Fruit fly (Drosophila melanogaster) whole organism, embryonic: Measurements from ENCODE around the gene Ras85D.

Source experiments
- BEAF-32 ChIP-seq: fragments of 200-800 bp; sonication (Bioruptor generic); optimal IDR thresholded peaks from 3 replicates; lab custom pipeline; 2017; ENCODE audit warnings: missing biosample characterization, missing genetic modification characterization, mild to moderate bottlenecking, moderate library complexity, missing genetic modification reagents
- CG10267 ChIP-seq: fragments of 200-800 bp; sonication (Bioruptor generic); optimal IDR thresholded peaks from 2 replicates; lab custom pipeline; 2018; ENCODE audit warnings: missing biosample characterization, mild to moderate bottlenecking, missing genetic modification characterization, moderate library complexity
- CG10979 ChIP-seq: fragments of 200-800 bp; sonication (Bioruptor generic); optimal IDR thresholded peaks from 2 replicates; lab custom pipeline; 2018; ENCODE audit warnings: missing biosample characterization, mild to moderate bottlenecking, missing genetic modification characterization, moderate library complexity
- CG13894 ChIP-seq: fragments of 200-800 bp; sonication (Bioruptor generic); optimal IDR thresholded peaks from 3 replicates; lab custom pipeline; 2018; ENCODE audit warnings: missing biosample characterization, mild to moderate bottlenecking, missing genetic modification characterization, moderate library complexity
- CG1602 ChIP-seq: fragments of 200-800 bp; sonication (Bioruptor generic); optimal IDR thresholded peaks from 3 replicates; lab custom pipeline; 2016; ENCODE audit warnings: missing biosample characterization, missing genetic modification characterization
- CG17361 ChIP-seq: fragments of 200-800 bp; sonication (Bioruptor generic); IDR thresholded peaks from 3 replicates; pipeline ENCODE4 v1.3.6; 2022; ENCODE audit warnings: missing biosample characterization, missing genetic modification characterization
- CG18764 ChIP-seq: fragments of 200-800 bp; sonication (Bioruptor generic); optimal IDR thresholded peaks from 3 replicates; lab custom pipeline; 2016; ENCODE audit warnings: missing biosample characterization, missing genetic modification characterization
- CG2116 ChIP-seq: fragments of 200-800 bp; sonication (Bioruptor generic); optimal IDR thresholded peaks from 3 replicates; lab custom pipeline; 2018; ENCODE audit warnings: missing biosample characterization, mild to moderate bottlenecking, missing genetic modification characterization
- CG2678 ChIP-seq: fragments of 200-800 bp; sonication (Bioruptor generic); optimal IDR thresholded peaks from 3 replicates; lab custom pipeline; 2019; ENCODE audit warnings: missing biosample characterization, mild to moderate bottlenecking, missing genetic modification characterization, moderate library complexity
- CG32772 ChIP-seq: fragments of 200-800 bp; sonication (Bioruptor generic); IDR thresholded peaks from 2 replicates; pipeline ENCODE4 v1.3.6; 2022; ENCODE audit warnings: missing biosample characterization, missing genetic modification characterization
- CG3838 ChIP-seq: fragments of 200-800 bp; sonication (Bioruptor generic); optimal IDR thresholded peaks from 3 replicates; lab custom pipeline; 2016; ENCODE audit warnings: missing biosample characterization, missing genetic modification characterization
- CG6791 ChIP-seq: fragments of 200-800 bp; sonication (Bioruptor generic); IDR thresholded peaks from 3 replicates; pipeline ENCODE4 v1.3.6; 2022; ENCODE audit warnings: missing biosample characterization, missing genetic modification characterization; ENCODE audit not compliant: partially characterized antibody
- CG6813 ChIP-seq: fragments of 200-800 bp; sonication (Bioruptor generic); optimal IDR thresholded peaks from 2 replicates; lab custom pipeline; 2017; ENCODE audit warnings: missing biosample characterization, missing genetic modification characterization, mild to moderate bottlenecking, moderate library complexity, missing genetic modification reagents
- CG7839 ChIP-seq: fragments of 200-800 bp; sonication (Bioruptor generic); optimal IDR thresholded peaks from 3 replicates; lab custom pipeline; 2018; ENCODE audit warnings: missing biosample characterization, mild to moderate bottlenecking, missing genetic modification characterization, moderate library complexity
- CG8924 ChIP-seq: fragments of 200-800 bp; optimal IDR thresholded peaks from 3 replicates; lab custom pipeline; 2019; ENCODE audit warnings: missing biosample characterization, mild to moderate bottlenecking, missing genetic modification characterization, moderate library complexity
- CG9437 ChIP-seq: fragments of 200-800 bp; sonication (Bioruptor generic); optimal IDR thresholded peaks from 2 replicates; lab custom pipeline; 2018; ENCODE audit warnings: missing biosample characterization, mild to moderate bottlenecking, missing genetic modification characterization
- CG9727 ChIP-seq: fragments of 200-800 bp; sonication (Bioruptor generic); optimal IDR thresholded peaks from 3 replicates; lab custom pipeline; 2017; ENCODE audit warnings: missing biosample characterization, mild to moderate bottlenecking, missing genetic modification characterization
- D19A ChIP-seq: fragments of 200-800 bp; optimal IDR thresholded peaks from 3 replicates; lab custom pipeline; 2019; ENCODE audit warnings: missing biosample characterization, mild to moderate bottlenecking, missing genetic modification characterization, moderate library complexity
- Drgx ChIP-seq: fragments of 200-800 bp; sonication (Bioruptor generic); IDR thresholded peaks from 2 replicates; pipeline ENCODE4 v1.3.6; 2022; ENCODE audit warnings: missing biosample characterization, missing genetic modification characterization
- E2f1 ChIP-seq: fragments of 200-800 bp; sonication (Bioruptor generic); IDR thresholded peaks from 2 replicates; pipeline ENCODE4 v1.3.6; 2022; ENCODE audit warnings: missing biosample characterization, missing genetic modification characterization
- Ets97D ChIP-seq: fragments of 200-800 bp; sonication (Bioruptor generic); optimal IDR thresholded peaks from 3 replicates; lab custom pipeline; 2016; ENCODE audit warnings: missing biosample characterization, missing genetic modification characterization
- H15 ChIP-seq: fragments of 200-800 bp; sonication (Bioruptor generic); IDR thresholded peaks from 3 replicates; pipeline ENCODE4 v1.3.6; 2022; ENCODE audit warnings: missing biosample characterization, missing genetic modification characterization
- HmgD ChIP-seq: fragments of 200-800 bp; sonication (Bioruptor generic); optimal IDR thresholded peaks from 3 replicates; lab custom pipeline; 2016; ENCODE audit warnings: missing biosample characterization, missing genetic modification characterization
- MBD-R2 ChIP-seq: fragments of 200-800 bp; sonication (Bioruptor generic); IDR thresholded peaks from 2 replicates; pipeline ENCODE4 v1.3.6; 2022; ENCODE audit warnings: missing biosample characterization, missing genetic modification characterization
- Neu2 ChIP-seq: fragments of 200-800 bp; sonication (Bioruptor generic); optimal IDR thresholded peaks from 3 replicates; lab custom pipeline; 2016; ENCODE audit warnings: missing biosample characterization, missing genetic modification characterization, borderline replicate concordance
- Nf-YA ChIP-seq: fragments of 200-800 bp; sonication (Bioruptor generic); IDR thresholded peaks from 2 replicates; pipeline ENCODE4 v1.3.6; 2022; ENCODE audit warnings: missing biosample characterization, missing genetic modification characterization
- Nf-YC ChIP-seq: fragments of 200-800 bp; optimal IDR thresholded peaks from 3 replicates; lab custom pipeline; 2019; ENCODE audit warnings: missing biosample characterization, mild to moderate bottlenecking, missing genetic modification characterization, moderate library complexity
- Oaz ChIP-seq: fragments of 200-800 bp; sonication (Bioruptor generic); IDR thresholded peaks from 2 replicates; pipeline ENCODE4 v1.3.6; 2022; ENCODE audit warnings: missing biosample characterization, missing genetic modification characterization
- Poxn ChIP-seq: fragments of 200-800 bp; sonication (Bioruptor generic); IDR thresholded peaks from 2 replicates; pipeline ENCODE4 v1.3.6; 2022; ENCODE audit warnings: missing biosample characterization, missing genetic modification characterization
- Sry-δ ChIP-seq: fragments of 200-800 bp; sonication (Bioruptor generic); optimal IDR thresholded peaks from 2 replicates; lab custom pipeline; 2016; ENCODE audit warnings: missing biosample characterization, missing genetic modification characterization
- Ssrp ChIP-seq: fragments of 200-800 bp; sonication (Bioruptor generic); optimal IDR thresholded peaks from 2 replicates; lab custom pipeline; 2018; ENCODE audit warnings: missing biosample characterization, mild to moderate bottlenecking, missing genetic modification characterization, moderate library complexity
- Tbp ChIP-seq: fragments of >200 bp; optimal IDR thresholded peaks from 2 replicates; lab custom pipeline; 2018; ENCODE audit warnings: missing biosample characterization, missing genetic modification characterization
- ash1 ChIP-seq: fragments of 200-800 bp; sonication (Bioruptor generic); optimal IDR thresholded peaks from 2 replicates; lab custom pipeline; 2018; ENCODE audit warnings: missing biosample characterization, mild to moderate bottlenecking, missing genetic modification characterization
- bigmax ChIP-seq: fragments of 200-800 bp; sonication (Bioruptor generic); optimal IDR thresholded peaks from 2 replicates; lab custom pipeline; 2018; ENCODE audit warnings: missing biosample characterization, mild to moderate bottlenecking, missing genetic modification characterization
- cas ChIP-seq: fragments of 200-800 bp; sonication (Bioruptor generic); IDR thresholded peaks from 2 replicates; pipeline ENCODE4 v1.3.6; 2022; ENCODE audit warnings: missing biosample characterization, missing genetic modification characterization
- ci ChIP-seq: fragments of 200-800 bp; sonication (Bioruptor generic); IDR thresholded peaks from 3 replicates; pipeline ENCODE4 v1.3.6; 2022; ENCODE audit warnings: missing biosample characterization, missing genetic modification characterization
- croc ChIP-seq: fragments of 200-800 bp; sonication (Bioruptor generic); conservative IDR thresholded peaks from 3 replicates; pipeline ENCODE4 v1.3.6; 2022; ENCODE audit warnings: missing biosample characterization, missing genetic modification characterization
- fd3F ChIP-seq: fragments of 200-800 bp; sonication (Bioruptor generic); optimal IDR thresholded peaks from 2 replicates; lab custom pipeline; 2018; ENCODE audit warnings: missing biosample characterization, mild to moderate bottlenecking, missing genetic modification characterization, moderate library complexity
- gcm2 ChIP-seq: fragments of 200-800 bp; sonication (Bioruptor generic); optimal IDR thresholded peaks from 2 replicates; lab custom pipeline; 2016; ENCODE audit warnings: missing biosample characterization, missing genetic modification characterization
- gfzf ChIP-seq: fragments of 200-800 bp; sonication (Bioruptor generic); optimal IDR thresholded peaks from 2 replicates; lab custom pipeline; 2016; ENCODE audit warnings: missing biosample characterization, mild to moderate bottlenecking, missing genetic modification characterization, moderate library complexity
- kay ChIP-seq: fragments of 200-800 bp; sonication (Bioruptor generic); optimal IDR thresholded peaks from 2 replicates; lab custom pipeline; 2016; ENCODE audit warnings: missing biosample characterization, missing genetic modification characterization
- knrl ChIP-seq: fragments of 200-800 bp; sonication (Bioruptor generic); IDR thresholded peaks from 3 replicates; pipeline ENCODE4 v1.3.6; 2022; ENCODE audit warnings: missing biosample characterization, missing genetic modification characterization; ENCODE audit not compliant: partially characterized antibody
- lola ChIP-seq, 3 experiments: fragments of >200 bp in 2 of 3; fragments of 200-800 bp in 1 of 3; sonication (Bioruptor generic) in 1 of 3; optimal IDR thresholded peaks; 2 replicates each; lab custom pipeline; 2017 to 2019; ENCODE audit warnings: missing biosample characterization in 3 of 3, missing genetic modification characterization in 3 of 3, mild to moderate bottlenecking in 1 of 3, moderate library complexity in 1 of 3
- org-1 ChIP-seq: fragments of 200-800 bp; sonication (Bioruptor generic); optimal IDR thresholded peaks from 2 replicates; lab custom pipeline; 2017; ENCODE audit warnings: missing biosample characterization, missing genetic modification characterization
- pho ChIP-seq: fragments of 200-800 bp; sonication (Bioruptor generic); optimal IDR thresholded peaks from 2 replicates; lab custom pipeline; 2016; ENCODE audit warnings: missing biosample characterization, missing genetic modification characterization
- pzg ChIP-seq: fragments of 200-800 bp; sonication (Bioruptor generic); optimal IDR thresholded peaks from 3 replicates; lab custom pipeline; 2018; ENCODE audit warnings: missing biosample characterization, mild to moderate bottlenecking, missing genetic modification characterization, moderate library complexity
- ranshi ChIP-seq: fragments of 200-800 bp; sonication (Bioruptor generic); IDR thresholded peaks from 2 replicates; pipeline ENCODE4 v1.3.6; 2022; ENCODE audit warnings: missing biosample characterization, missing genetic modification characterization
- sd ChIP-seq: fragments of 200-800 bp; sonication (Bioruptor generic); optimal IDR thresholded peaks from 3 replicates; lab custom pipeline; 2018; ENCODE audit warnings: missing biosample characterization, mild to moderate bottlenecking, missing genetic modification characterization, moderate library complexity
- sim ChIP-seq: fragments of 200-800 bp; sonication (Bioruptor generic); IDR thresholded peaks from 2 replicates; pipeline ENCODE4 v1.3.6; 2022; ENCODE audit warnings: missing biosample characterization, missing genetic modification characterization
- slou ChIP-seq: fragments of 200-800 bp; sonication (Bioruptor generic); optimal IDR thresholded peaks from 3 replicates; lab custom pipeline; 2016; ENCODE audit warnings: missing biosample characterization, missing genetic modification characterization
- tna ChIP-seq: fragments of 200-800 bp; sonication (Bioruptor generic); IDR thresholded peaks from 2 replicates; pipeline ENCODE4 v1.3.6; 2022; ENCODE audit warnings: missing biosample characterization, missing genetic modification characterization; ENCODE audit not compliant: partially characterized antibody
- trh ChIP-seq: fragments of 200-800 bp; sonication (Bioruptor generic); optimal IDR thresholded peaks from 2 replicates; lab custom pipeline; 2016; ENCODE audit warnings: missing biosample characterization, missing genetic modification characterization
- yki ChIP-seq: fragments of >200 bp; optimal IDR thresholded peaks from 3 replicates; lab custom pipeline; 2018

Gene Ras85D

DNA sequence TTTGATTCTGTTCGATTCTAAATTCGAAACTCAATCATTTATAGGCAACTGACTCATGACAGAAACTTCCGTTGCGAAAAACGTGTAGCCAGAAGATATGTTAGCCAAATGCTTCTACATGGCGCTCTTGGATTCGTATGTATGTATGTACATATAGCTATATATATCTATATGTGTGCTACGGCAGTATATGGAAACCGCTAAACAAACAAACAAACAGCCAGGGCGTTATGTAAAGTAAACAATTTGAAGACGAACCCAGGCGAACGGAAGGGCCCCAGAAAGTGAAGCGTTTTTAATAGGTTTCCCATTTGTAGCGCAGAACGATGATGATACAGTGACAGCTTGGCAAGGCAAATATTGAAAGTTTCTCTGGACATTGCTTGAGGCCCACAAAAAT lies 17.0 kb upstream of the Ras85D start (continued):
- TF ChIP-seq HmgD (GFP tag; lab: Kevin White, UChicago) (no peak), bigmax (GFP tag; lab: Kevin White, UChicago) (no peak), Ets97D (GFP tag; lab: Kevin White, UChicago) (no peak), pho (GFP tag; lab: Kevin White, UChicago) (no peak), sd (tag; lab: Kevin White, UChicago) (peak; percentile 5), cas (GFP tag; lab: Robert Waterston, UW) (no peak), Sry-δ (no peak), CG3838 (GFP tag; lab: Kevin White, UChicago) (no peak), kay (GFP tag; lab: Kevin White, UChicago) (no peak), slou (GFP tag; lab: Kevin White, UChicago) (no peak), CG17361 (no peak), CG1602 (GFP tag; lab: Kevin White, UChicago) (no peak), ranshi (no peak), ci (no peak), gcm2 (no peak), pzg (GFP tag; lab: Kevin White, UChicago) (no peak), Nf-YC (tag; lab: Kevin White, UChicago) (no peak), croc (GFP tag; lab: Robert Waterston, UW) (no peak), CG7839 (tag; lab: Kevin White, UChicago) (no peak), CG10267 (tag; lab: Kevin White, UChicago) (no peak), Nf-YA (no peak), Ssrp (tag; lab: Kevin White, UChicago) (no peak), Poxn (GFP tag; lab: Robert Waterston, UW) (no peak), org-1 (GFP tag; lab: Kevin White, UChicago) (no peak), Neu2 (no peak), Drgx (GFP tag; lab: Robert Waterston, UW) (no peak), CG32772 (GFP tag; lab: Robert Waterston, UW) (no peak), H15 (no peak), CG9437 (GFP tag; lab: Kevin White, UChicago) (no peak), fd3F (GFP tag; lab: Kevin White, UChicago) (no peak), knrl (GFP tag; lab: Robert Waterston, UW) (no peak), ash1 (GFP tag; lab: Kevin White, UChicago) (no peak), E2f1 (no peak), gfzf (no peak), MBD-R2 (GFP tag; lab: Robert Waterston, UW) (no peak), CG6813 (GFP tag; lab: Kevin White, UChicago) (no peak), lola (GFP tag; optimal IDR thresholded peaks at IDR 0.05; lab: Kevin White, UChicago) (no peak), CG18764 (GFP tag; lab: Kevin White, UChicago) (no peak), Oaz (GFP tag; lab: Robert Waterston, UW) (no peak), CG8924 (tag; lab: Kevin White, UChicago) (no peak), CG2678 (tag; lab: Kevin White, UChicago) (peak; percentile 8), Tbp (GFP tag; lab: Kevin White, UChicago) (no peak), sim (no peak), CG10979 (tag; lab: Kevin White, UChicago) (no peak), CG9727 (GFP tag; lab: Kevin White, UChicago) (no peak), D19A (tag; lab: Kevin White, UChicago) (no peak), trh (no peak), tna (no peak), CG6791 (GFP tag; lab: Robert Waterston, UW) (no peak), BEAF-32 (GFP tag; lab: Kevin White, UChicago) (no peak), CG2116 (GFP tag; lab: Kevin White, UChicago) (no peak), CG13894 (no peak), yki (lab: Kevin White, UChicago) (no peak)
